Fruit fly (Drosophila melanogaster): ENCODE data around the gene FucT6.
A peak's percentile ranks its signal among the peaks of the same experiment; 100 is the strongest.

FucT6 gene

dm6 chrX:11715937-11716730 lies 6.4 kb upstream of the FucT6 start (continued):
- peak; percentile 85 for TF ChIP-seq CG18476 (GFP tag; optimal IDR thresholded peaks at IDR 0.05)
- TF ChIP-seq en (GFP tag; optimal IDR thresholded peaks at IDR 0.05): peak; percentile 67
- TF ChIP-seq lov (optimal IDR thresholded peaks at IDR 0.05): no peak
- 0 out of 3 replicates have a peak, but pooled peaks have one; percentile 35 for TF ChIP-seq lov (GFP tag; IDR thresholded peaks at IDR 0.05)
- TF ChIP-seq CG11723 (GFP tag; optimal IDR thresholded peaks at IDR 0.05): peak; percentile 71
- TF ChIP-seq CG2199 (GFP tag; IDR thresholded peaks at IDR 0.05): peak; percentile 63; the same call in 2 of the 3 replicates
- peak; percentile 50 for TF ChIP-seq pfk (GFP tag; optimal IDR thresholded peaks at IDR 0.05)
- TF ChIP-seq CG8924 (tag; optimal IDR thresholded peaks at IDR 0.05): peak; percentile 90
- peak; percentile 84 for TF ChIP-seq CG4820 (GFP tag; optimal IDR thresholded peaks at IDR 0.05)
- no peak for TF ChIP-seq pzg (GFP tag; optimal IDR thresholded peaks at IDR 0.05)
- peak; percentile 55; the same call in 1 of the 2 replicates for TF ChIP-seq E2f2 (GFP tag; IDR thresholded peaks at IDR 0.05)
- 0 out of 3 replicates have a peak, but pooled peaks have one; percentile 25 for TF ChIP-seq C15 (GFP tag; IDR thresholded peaks at IDR 0.05)
- peak; percentile 87 for TF ChIP-seq unpg (GFP tag; optimal IDR thresholded peaks at IDR 0.05)
- no peak for TF ChIP-seq Nf-YA (GFP tag; IDR thresholded peaks at IDR 0.05)
- peak; percentile 62 for TF ChIP-seq kah (GFP tag; optimal IDR thresholded peaks at IDR 0.05)
- peak; percentile 69 for TF ChIP-seq maf-S (GFP tag; optimal IDR thresholded peaks at IDR 0.05)
- TF ChIP-seq croc (GFP tag; conservative IDR thresholded peaks at IDR 0.05): peak; percentile 82
- TF ChIP-seq cato (GFP tag; optimal IDR thresholded peaks at IDR 0.05; ENCODE audit: borderline replicate concordance): peak; percentile 74
- peak; percentile 72; the same call in 2 of the 3 replicates for TF ChIP-seq jigr1 (GFP tag; IDR thresholded peaks at IDR 0.05)
- TF ChIP-seq CG5953 (GFP tag; IDR thresholded peaks at IDR 0.05): peak; percentile 55; the same call in 1 of the 2 replicates
- peak; percentile 82 for TF ChIP-seq lbe (GFP tag; optimal IDR thresholded peaks at IDR 0.05)
- TF ChIP-seq CoRest (tag; optimal IDR thresholded peaks at IDR 0.05): peak; percentile 94
- no peak for TF ChIP-seq CG43689 (GFP tag; IDR thresholded peaks at IDR 0.05)
- peak; percentile 65 for TF ChIP-seq Fer2 (tag; optimal IDR thresholded peaks at IDR 0.05)
- TF ChIP-seq Hsf (GFP tag; optimal IDR thresholded peaks at IDR 0.05): peak; percentile 90
- TF ChIP-seq CG8765 (GFP tag; IDR thresholded peaks at IDR 0.05): no peak; the same call in 1 of the 2 replicates
- TF ChIP-seq CG11504 (tag; optimal IDR thresholded peaks at IDR 0.05): peak; percentile 87
- TF ChIP-seq BtbVII (GFP tag; optimal IDR thresholded peaks at IDR 0.05): peak; percentile 84
- TF ChIP-seq bigmax (GFP tag; optimal IDR thresholded peaks at IDR 0.05): no peak
- TF ChIP-seq gt (GFP tag; IDR thresholded peaks at IDR 0.05): no peak

- TF ChIP-seq sens (GFP tag) (peak; percentile 80), TFAM (GFP tag; optimal IDR thresholded peaks at IDR 0.05) (no peak), hbn (GFP tag; IDR thresholded peaks at IDR 0.05; ENCODE audit: partially characterized antibody) (no peak), Dfd (GFP tag; optimal IDR thresholded peaks at IDR 0.05) (no peak), Drgx (GFP tag; IDR thresholded peaks at IDR 0.05) (0 out of 2 replicates have a peak, but pooled peaks have one; percentile 9), ewg (GFP tag; optimal IDR thresholded peaks at IDR 0.05) (peak; percentile 6), CG18599 (GFP tag; optimal IDR thresholded peaks at IDR 0.05) (no peak), Atf-2 (GFP tag; optimal IDR thresholded peaks at IDR 0.05) (peak; percentile 3), CG13775 (GFP tag; optimal IDR thresholded peaks at IDR 0.05) (no peak), disco-r (GFP tag; optimal IDR thresholded peaks at IDR 0.05) (no peak), CG15011 (GFP tag; optimal IDR thresholded peaks at IDR 0.05) (peak; percentile 29), sna (GFP tag; IDR thresholded peaks at IDR 0.05; ENCODE audit: partially characterized antibody) (no peak), pzg (GFP tag; optimal IDR thresholded peaks at IDR 0.05) (no peak), CG12219 (GFP tag; optimal IDR thresholded peaks at IDR 0.05) (no peak), sima (GFP tag; optimal IDR thresholded peaks at IDR 0.05) (no peak), CG10366 (GFP tag; IDR thresholded peaks at IDR 0.05) (no peak), YL-1 (GFP tag; optimal IDR thresholded peaks at IDR 0.05) (no peak), ssp (GFP tag; IDR thresholded peaks at IDR 0.05) (peak; percentile 46; the same call in 1 of the 2 replicates), Med (GFP tag) (peak; percentile 75), sc (optimal IDR thresholded peaks at IDR 0.05) (no peak), sc (GFP tag; optimal IDR thresholded peaks at IDR 0.05) (no peak), Gug (GFP tag; IDR thresholded peaks at IDR 0.05) (peak; percentile 72; the same call in 3 of the 4 replicates)
Measured at dm6 chrX:11715263-11715659, 5.5 kb upstream of the FucT6 start, which contains the start of gene Amun. TSS of gene Amun (minus strand) at chrX:11715565.

All from whole organism, embryonic.